Worm (Caenorhabditis elegans) whole organism, L2 larva: ENCODE results near the gene cog-1.

Experiments used
- F13H6.1 ChIP-seq: sonication (generic microtip); optimal IDR thresholded peaks from 2 replicates; lab custom pipeline; 2016; ENCODE audit warnings: missing genetic modification characterization, missing compliant biosample characterization
- Y55F3AM.14 ChIP-seq: fragments of 200-800 bp; sonication (Bioruptor generic); optimal IDR thresholded peaks from 2 replicates; lab custom pipeline; 2018; ENCODE audit warnings: mild to moderate bottlenecking, missing genetic modification characterization, missing compliant biosample characterization
- ZK546.5 ChIP-seq: sonication (generic microtip); optimal IDR thresholded peaks from 2 replicates; lab custom pipeline; 2017; ENCODE audit warnings: missing biosample characterization, missing genetic modification characterization
- blmp-1 ChIP-seq: sonication (generic microtip); optimal IDR thresholded peaks from 2 replicates; lab custom pipeline; 2017; ENCODE audit warnings: missing genetic modification characterization, mild to moderate bottlenecking, missing compliant biosample characterization, antibody characterized with exemption, moderate library complexity; ENCODE audit not compliant: insufficient read depth
- ceh-16 ChIP-seq: fragments of 150-350 bp; optimal IDR thresholded peaks from 2 replicates; lab custom pipeline; 2014; ENCODE audit warnings: missing biosample characterization, missing genetic modification characterization
- dmd-4 ChIP-seq: sonication (generic microtip); optimal IDR thresholded peaks from 2 replicates; lab custom pipeline; 2017; ENCODE audit warnings: missing biosample characterization, missing genetic modification characterization
- elt-1 ChIP-seq: fragments of 150-350 bp; optimal IDR thresholded peaks from 2 replicates; lab custom pipeline; 2014; ENCODE audit warnings: missing biosample characterization, missing genetic modification characterization
- fos-1 ChIP-seq: fragments of 150-350 bp; optimal IDR thresholded peaks from 2 replicates; lab custom pipeline; 2014; ENCODE audit warnings: missing biosample characterization, missing genetic modification characterization
- gmeb-1 ChIP-seq: fragments of 150-350 bp; optimal IDR thresholded peaks from 2 replicates; lab custom pipeline; 2014; ENCODE audit warnings: missing biosample characterization, missing genetic modification characterization
- lsy-2 ChIP-seq, 2 experiments: fragments of 150-350 bp in 1 of 2; sonication (generic microtip) in 1 of 2; optimal IDR thresholded peaks; 2 replicates each; lab custom pipeline; 2014 to 2017; ENCODE audit warnings: missing biosample characterization in 2 of 2, missing genetic modification characterization in 2 of 2
- nhr-11 ChIP-seq: fragments of 150-350 bp; optimal IDR thresholded peaks from 2 replicates; lab custom pipeline; 2014; ENCODE audit warnings: missing biosample characterization, missing genetic modification characterization
- nhr-12 ChIP-seq: fragments of 150-350 bp; optimal IDR thresholded peaks from 2 replicates; lab custom pipeline; 2014; ENCODE audit warnings: missing biosample characterization, missing genetic modification characterization
- nhr-129 ChIP-seq: fragments of 150-350 bp; optimal IDR thresholded peaks from 2 replicates; lab custom pipeline; 2014; ENCODE audit warnings: missing biosample characterization, missing genetic modification characterization
- nhr-21 ChIP-seq: fragments of 150-350 bp; optimal IDR thresholded peaks from 2 replicates; lab custom pipeline; 2014; ENCODE audit warnings: missing biosample characterization, missing genetic modification characterization
- nhr-237 ChIP-seq: fragments of 150-350 bp; optimal IDR thresholded peaks from 2 replicates; lab custom pipeline; 2014; ENCODE audit warnings: missing biosample characterization, missing genetic modification characterization
- nhr-25 ChIP-seq: fragments of 150-350 bp; sonication (generic microtip); optimal IDR thresholded peaks from 3 replicates; lab custom pipeline; 2014; ENCODE audit warnings: missing biosample characterization, missing genetic modification characterization
- nhr-6 ChIP-seq: fragments of 150-350 bp; optimal IDR thresholded peaks from 2 replicates; lab custom pipeline; 2014; ENCODE audit warnings: missing biosample characterization, missing genetic modification characterization
- nhr-77 ChIP-seq: fragments of 150-350 bp; optimal IDR thresholded peaks from 2 replicates; lab custom pipeline; 2014; ENCODE audit warnings: missing biosample characterization, missing genetic modification characterization
- peb-1 ChIP-seq: fragments of 150-350 bp; optimal IDR thresholded peaks from 2 replicates; lab custom pipeline; 2014; ENCODE audit warnings: missing biosample characterization, missing genetic modification characterization
- snpc-4 ChIP-seq: fragments of 150-350 bp; optimal IDR thresholded peaks from 2 replicates; lab custom pipeline; 2014; ENCODE audit warnings: missing biosample characterization, missing genetic modification characterization
- unc-55 ChIP-seq: fragments of 150-350 bp; sonication (generic microtip); optimal IDR thresholded peaks from 3 replicates; lab custom pipeline; 2014; ENCODE audit warnings: missing biosample characterization, missing genetic modification reagents, missing genetic modification characterization
- ztf-11 ChIP-seq: sonication (generic microtip); optimal IDR thresholded peaks from 2 replicates; lab custom pipeline; 2017; ENCODE audit warnings: missing biosample characterization, missing genetic modification characterization
- ztf-4 ChIP-seq: fragments of 150-350 bp; optimal IDR thresholded peaks from 2 replicates; lab custom pipeline; 2014; ENCODE audit warnings: missing biosample characterization, missing genetic modification characterization

The cog-1 gene

DNA sequence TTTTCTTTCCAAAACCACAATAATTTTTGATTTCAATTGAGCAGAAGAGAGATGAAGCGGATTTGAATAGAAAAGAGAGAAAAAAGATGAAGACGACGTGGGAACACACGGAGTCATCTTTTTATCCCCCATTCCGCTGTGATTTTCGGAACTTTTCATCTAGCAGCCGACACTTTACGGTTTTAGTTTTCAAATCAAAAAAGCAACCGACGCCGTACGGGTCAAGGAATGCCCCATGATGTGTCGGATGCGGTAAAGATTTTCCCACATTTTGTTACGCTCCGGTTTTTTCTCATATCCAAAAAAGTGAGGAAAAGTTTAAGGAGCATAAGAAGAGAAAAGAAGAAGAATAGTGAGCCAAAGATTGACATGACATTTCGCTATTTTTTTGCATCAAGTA lies 43.2 kb downstream of the cog-1 start:
- TF ChIP-seq snpc-4 (tag; lab: Kevin White, UChicago) (peak; percentile 76), ztf-4 (tag; lab: Kevin White, UChicago) (no peak)
- TF ChIP-seq, all 48 proteins: peak for 1

ce11 chrII:14946545-14946944 lies 44.3 kb downstream of the cog-1 start:
- TF ChIP-seq unc-55 (GFP tag; lab: Kevin White, UChicago) (peak; percentile 14), F13H6.1 (tag; lab: Kevin White, UChicago) (no peak)

ce11 chrII:14952464-14953064 lies 50.3 kb downstream of the cog-1 start:
- TF ChIP-seq fos-1 (tag; lab: Kevin White, UChicago) (no peak), nhr-12 (tag; lab: Kevin White, UChicago) (no peak), elt-1 (tag; lab: Kevin White, UChicago) (no peak), dmd-4 (no peak), peb-1 (tag; lab: Kevin White, UChicago) (no peak), nhr-6 (tag; lab: Kevin White, UChicago) (no peak), nhr-25 (tag; lab: Kevin White, UChicago) (no peak), nhr-11 (no peak), ZK546.5 (tag; lab: Kevin White, UChicago) (no peak), F13H6.1 (tag; lab: Kevin White, UChicago) (no peak), ztf-11 (no peak), lsy-2 (tag; optimal IDR thresholded peaks at IDR 0.05; lab: Kevin White, UChicago) (no peak), blmp-1 (no peak), gmeb-1 (no peak), Y55F3AM.14 (GFP tag; lab: Kevin White, UChicago) (no peak), nhr-21 (tag; lab: Kevin White, UChicago) (no peak), nhr-237 (tag; lab: Kevin White, UChicago) (no peak), nhr-77 (tag; lab: Kevin White, UChicago) (no peak), ceh-16 (tag; lab: Kevin White, UChicago) (no peak), nhr-129 (tag; lab: Kevin White, UChicago) (no peak)
